Worm (Caenorhabditis elegans) whole organism, early embryonic: Measurements from ENCODE around the gene W04G3.10.

Source experiments
- B0310.2 ChIP-seq: sonication (generic microtip); optimal IDR thresholded peaks from 2 replicates; lab custom pipeline; 2016; ENCODE audit warnings: mild to moderate bottlenecking, missing genetic modification characterization, missing compliant biosample characterization
- F13C5.2 ChIP-seq: sonication (generic microtip); optimal IDR thresholded peaks from 2 replicates; lab custom pipeline; 2017; ENCODE audit warnings: mild to moderate bottlenecking, missing genetic modification characterization, inconsistent platforms, missing compliant biosample characterization
- aly-1 ChIP-seq: sonication (generic microtip); optimal IDR thresholded peaks from 2 replicates; lab custom pipeline; 2016; ENCODE audit warnings: missing genetic modification characterization, missing compliant biosample characterization
- ama-1 ChIP-seq: fragments of 150-350 bp; optimal IDR thresholded peaks from 2 replicates; lab custom pipeline; 2014
- ceh-13 ChIP-seq: fragments of 200-800 bp; sonication (Bioruptor generic); optimal IDR thresholded peaks from 2 replicates; lab custom pipeline; 2018; ENCODE audit warnings: mild to moderate bottlenecking, missing genetic modification characterization, missing compliant biosample characterization
- ceh-36 ChIP-seq: sonication (generic microtip); optimal IDR thresholded peaks from 2 replicates; lab custom pipeline; 2016; ENCODE audit warnings: missing genetic modification characterization, inconsistent platforms, missing compliant biosample characterization
- ets-7 ChIP-seq: sonication (generic microtip); optimal IDR thresholded peaks from 2 replicates; lab custom pipeline; 2016; ENCODE audit warnings: missing genotype, missing genetic modification characterization, missing compliant biosample characterization
- flt-1 ChIP-seq: fragments of 200-800 bp; sonication (Bioruptor generic); IDR thresholded peaks from 2 replicates; pipeline ENCODE4 v1.3.6; 2022; ENCODE audit warnings: missing genetic modification characterization, missing compliant biosample characterization
- hmbx-1 ChIP-seq: sonication (generic microtip); optimal IDR thresholded peaks from 2 replicates; lab custom pipeline; 2016; ENCODE audit warnings: mild to moderate bottlenecking, missing genetic modification characterization, missing compliant biosample characterization
- hmg-4 ChIP-seq: fragments of 200-800 bp; sonication (Bioruptor generic); optimal IDR thresholded peaks from 2 replicates; lab custom pipeline; 2018; ENCODE audit warnings: mild to moderate bottlenecking, missing genetic modification characterization, missing compliant biosample characterization
- hnd-1 ChIP-seq: sonication (generic microtip); optimal IDR thresholded peaks from 2 replicates; lab custom pipeline; 2016; ENCODE audit warnings: missing genetic modification characterization, missing compliant biosample characterization
- pes-1 ChIP-seq: fragments of 200-800 bp; sonication (Bioruptor generic); IDR thresholded peaks from 2 replicates; pipeline ENCODE4 v1.3.6; 2022; ENCODE audit warnings: missing genetic modification reagents, missing genetic modification characterization, missing compliant biosample characterization
- scrt-1 ChIP-seq: fragments of 200-800 bp; sonication (Bioruptor generic); IDR thresholded peaks from 2 replicates; pipeline ENCODE4 v1.3.6; 2022; ENCODE audit warnings: missing genetic modification characterization, missing compliant biosample characterization
- sea-1 ChIP-seq: fragments of 200-800 bp; sonication (Bioruptor generic); conservative IDR thresholded peaks from 2 replicates; pipeline ENCODE4 v1.3.6; 2022; ENCODE audit warnings: missing genetic modification characterization, missing compliant biosample characterization
- tbx-11 ChIP-seq: fragments of 200-800 bp; sonication (Bioruptor generic); IDR thresholded peaks from 2 replicates; pipeline ENCODE4 v1.3.6; 2022; ENCODE audit warnings: missing genetic modification characterization, missing compliant biosample characterization
- tbx-37 ChIP-seq: fragments of 200-800 bp; sonication (Bioruptor generic); conservative IDR thresholded peaks from 2 replicates; pipeline ENCODE4 v1.3.6; 2022; ENCODE audit warnings: missing genetic modification reagents, missing genetic modification characterization, missing compliant biosample characterization
- tra-4 ChIP-seq: sonication (generic microtip); optimal IDR thresholded peaks from 2 replicates; lab custom pipeline; 2017; ENCODE audit warnings: missing genetic modification characterization, missing compliant biosample characterization

Gene W04G3.10

ce11 chrX:11036114-11037087, 41.6 kb downstream of the W04G3.10 start:
- TF ChIP-seq hmg-4 (GFP tag; lab: Kevin White, UChicago) (no peak), tbx-37 (no peak), hmbx-1 (tag; lab: Kevin White, UChicago) (no peak), hnd-1 (no peak)

- TF ChIP-seq ama-1 (lab: Kevin White, UChicago) (no peak), flt-1 (GFP tag; lab: Robert Waterston, UW) (no peak), F13C5.2 (tag; lab: Kevin White, UChicago) (no peak), tbx-11 (no peak), aly-1 (tag; lab: Kevin White, UChicago) (no peak), sea-1 (GFP tag; lab: Robert Waterston, UW) (no peak), hnd-1 (no peak), B0310.2 (tag; lab: Kevin White, UChicago) (no peak), hmbx-1 (tag; lab: Kevin White, UChicago) (no peak), pes-1 (GFP tag; lab: Robert Waterston, UW) (no peak), ceh-13 (GFP tag; lab: Kevin White, UChicago) (no peak), scrt-1 (GFP tag; lab: Robert Waterston, UW) (no peak), hmg-4 (GFP tag; lab: Kevin White, UChicago) (no peak), ets-7 (tag; lab: Kevin White, UChicago) (no peak), ceh-36 (tag; lab: Kevin White, UChicago) (no peak), tbx-37 (no peak), tra-4 (tag; lab: Kevin White, UChicago) (no peak)
Measured at ce11 chrX:11035563-11035962, 42.5 kb downstream of the W04G3.10 start.

- no peak for TF ChIP-seq hnd-1
- TF ChIP-seq hmg-4 (GFP tag; lab: Kevin White, UChicago) = peak; percentile 67
- TF ChIP-seq F13C5.2 (tag; lab: Kevin White, UChicago) = peak; percentile 17
- 0 out of 2 replicates have a peak, but pooled peaks have one; percentile 4 for TF ChIP-seq pes-1 (GFP tag; lab: Robert Waterston, UW)
- peak; percentile 43 for TF ChIP-seq ama-1 (lab: Kevin White, UChicago)
Measured at ce11 chrX:11034430-11035117, 43.5 kb downstream of the W04G3.10 start.

- no peak for TF ChIP-seq hmg-4 (GFP tag; lab: Kevin White, UChicago)
Measured at ce11 chrX:11033952-11034287, 44.1 kb downstream of the W04G3.10 start.

- TF ChIP-seq B0310.2 (tag; lab: Kevin White, UChicago) = no peak
- no peak for TF ChIP-seq tbx-11
- no peak for TF ChIP-seq tra-4 (tag; lab: Kevin White, UChicago)
- TF ChIP-seq scrt-1 (GFP tag; lab: Robert Waterston, UW) = no peak
- no peak for TF ChIP-seq tbx-37
- no peak for TF ChIP-seq sea-1 (GFP tag; lab: Robert Waterston, UW)
- no peak for TF ChIP-seq F13C5.2 (tag; lab: Kevin White, UChicago)
- no peak for TF ChIP-seq flt-1 (GFP tag; lab: Robert Waterston, UW)
- no peak for TF ChIP-seq ama-1 (lab: Kevin White, UChicago)
- no peak for TF ChIP-seq hnd-1
- TF ChIP-seq aly-1 (tag; lab: Kevin White, UChicago) = no peak
- no peak for TF ChIP-seq ceh-36 (tag; lab: Kevin White, UChicago)
- TF ChIP-seq ceh-13 (GFP tag; lab: Kevin White, UChicago) = no peak
- TF ChIP-seq hmg-4 (GFP tag; lab: Kevin White, UChicago) = no peak
- TF ChIP-seq hmbx-1 (tag; lab: Kevin White, UChicago) = no peak
Measured at ce11 chrX:11033128-11033951, 44.7 kb downstream of the W04G3.10 start.

- no peak for TF ChIP-seq pes-1 (GFP tag; lab: Robert Waterston, UW)
- TF ChIP-seq hnd-1 = no peak
- TF ChIP-seq ceh-13 (GFP tag; lab: Kevin White, UChicago) = no peak
- TF ChIP-seq aly-1 (tag; lab: Kevin White, UChicago) = no peak
- TF ChIP-seq tra-4 (tag; lab: Kevin White, UChicago) = no peak
- TF ChIP-seq ets-7 (tag; lab: Kevin White, UChicago) = no peak
- TF ChIP-seq B0310.2 (tag; lab: Kevin White, UChicago) = no peak
- TF ChIP-seq F13C5.2 (tag; lab: Kevin White, UChicago) = no peak
- TF ChIP-seq tbx-11 = no peak
- no peak for TF ChIP-seq flt-1 (GFP tag; lab: Robert Waterston, UW)
Measured at ce11 chrX:11032412-11032811, 45.6 kb downstream of the W04G3.10 start.

- 0 out of 2 replicates have a peak, but pooled peaks have one; percentile 27 for TF ChIP-seq pes-1 (GFP tag; lab: Robert Waterston, UW)
- no peak for TF ChIP-seq tra-4 (tag; lab: Kevin White, UChicago)
Measured at ce11 chrX:11031869-11032268, 46.2 kb downstream of the W04G3.10 start.
